Worm (Caenorhabditis elegans): Measurements from ENCODE around the gene F38B6.2.
A peak's percentile ranks its signal among the peaks of the same experiment; 100 is the strongest.

The F38B6.2 gene

DNA sequence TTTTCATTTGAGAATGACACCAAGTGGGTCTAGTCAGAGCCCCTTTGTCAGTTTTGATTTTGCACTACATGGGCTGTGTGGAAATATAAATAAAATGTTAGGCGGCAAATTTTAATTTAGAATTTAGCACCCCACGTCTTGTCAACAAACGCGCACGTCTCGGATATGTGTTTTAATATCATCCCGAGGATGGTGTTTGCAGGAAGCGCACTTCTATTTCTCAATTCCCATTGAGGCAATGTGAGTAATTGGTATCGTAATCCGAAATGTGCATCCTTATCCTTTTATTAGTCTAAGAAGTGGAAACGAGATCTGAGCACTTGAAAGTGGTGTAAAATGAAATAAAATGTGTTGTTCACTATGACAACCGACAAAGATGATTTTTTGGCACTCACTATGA lies 10.6 kb upstream of the F38B6.2 start:
- TF ChIP-seq ces-1 (GFP tag; optimal IDR thresholded peaks at IDR 0.05) (peak; percentile 37), sem-2 (GFP tag; optimal IDR thresholded peaks at IDR 0.05) (no peak)

DNA sequence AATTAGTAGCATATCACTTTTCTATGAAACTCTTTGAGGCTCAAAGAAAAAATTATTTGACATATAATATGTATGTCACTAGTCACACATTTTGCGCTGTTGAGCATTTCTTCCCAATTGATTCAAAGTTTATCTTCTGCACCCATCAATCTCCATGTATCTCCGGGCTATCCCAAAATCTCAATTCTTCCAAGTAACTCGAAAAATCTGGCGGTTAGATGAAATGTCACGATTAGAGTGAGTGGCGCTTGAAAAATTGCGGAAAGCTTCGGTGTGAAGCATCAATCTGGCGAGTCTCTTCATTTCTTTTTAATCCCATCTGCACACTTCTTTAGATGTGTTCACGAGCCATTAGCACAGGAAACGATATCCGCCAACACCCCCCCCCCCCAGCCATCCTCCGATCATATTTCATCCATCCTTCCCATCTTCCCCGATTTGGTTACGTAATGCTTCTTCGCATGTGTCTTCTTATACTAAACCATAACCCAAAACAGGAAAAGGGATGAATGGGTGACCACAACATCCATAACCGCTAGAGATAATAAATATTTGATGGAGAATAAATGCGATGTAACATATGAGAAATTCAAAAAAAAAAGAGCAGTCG lies 9.3 kb upstream of the F38B6.2 start:
- TF ChIP-seq elt-3 (tag; optimal IDR thresholded peaks at IDR 0.05): no peak
- no peak for TF ChIP-seq unc-62 (GFP tag; optimal IDR thresholded peaks at IDR 0.05)
- peak; percentile 56 for TF ChIP-seq zip-8 (tag; optimal IDR thresholded peaks at IDR 0.05)
- no peak for TF ChIP-seq ceh-43 (GFP tag; optimal IDR thresholded peaks at IDR 0.05)
- TF ChIP-seq nhr-237 (tag; optimal IDR thresholded peaks at IDR 0.05): no peak
- peak; percentile 34 for TF ChIP-seq mls-2 (tag; optimal IDR thresholded peaks at IDR 0.05)
- no peak for TF ChIP-seq ceh-83 (GFP tag; optimal IDR thresholded peaks at IDR 0.05)
- no peak for TF ChIP-seq lin-13 (tag; optimal IDR thresholded peaks at IDR 0.05)
- no peak for TF ChIP-seq nhr-12 (tag; optimal IDR thresholded peaks at IDR 0.05)
- TF ChIP-seq lin-32 (GFP tag; optimal IDR thresholded peaks at IDR 0.05): peak; percentile 17

DNA sequence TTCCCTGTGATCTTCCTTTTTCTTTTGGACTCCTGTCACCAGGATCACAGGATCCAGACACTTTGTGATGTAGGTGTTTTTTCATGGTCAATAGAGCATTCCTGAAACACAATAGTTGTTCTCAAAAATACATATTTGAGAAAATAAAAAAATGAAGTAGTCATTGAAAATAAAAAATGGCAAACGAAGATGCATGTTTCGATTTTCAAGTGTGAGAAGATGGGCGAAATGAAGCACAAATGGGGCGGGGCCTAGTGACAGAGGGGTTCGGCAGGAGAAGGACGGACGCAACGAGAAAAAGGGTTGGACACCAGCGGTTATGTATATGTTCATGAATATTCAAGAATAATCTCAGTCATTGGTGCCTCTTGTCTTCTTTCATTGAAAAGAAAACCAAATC lies 8.3 kb upstream of the F38B6.2 start, which contains the start of gene F38B6.6:
F38B6.6 (minus strand) TSS at position 101 of the 400 bp plus-strand sequence.
- TF ChIP-seq lsy-2 (tag; optimal IDR thresholded peaks at IDR 0.05) (no peak), unc-120 (tag; optimal IDR thresholded peaks at IDR 0.05; ENCODE audit: poor library complexity, severe bottlenecking) (no peak), nhr-28 (tag; optimal IDR thresholded peaks at IDR 0.05) (no peak), hlh-1 (tag; optimal IDR thresholded peaks at IDR 0.05) (no peak), unc-62 (GFP tag; optimal IDR thresholded peaks at IDR 0.05) (no peak), ceh-83 (GFP tag; optimal IDR thresholded peaks at IDR 0.05) (no peak), blmp-1 (tag; optimal IDR thresholded peaks at IDR 0.05) (no peak), elt-3 (tag; optimal IDR thresholded peaks at IDR 0.05) (no peak), cnd-1 (tag; optimal IDR thresholded peaks at IDR 0.05) (no peak), flh-1 (GFP tag; optimal IDR thresholded peaks at IDR 0.05) (no peak), ham-2 (GFP tag; optimal IDR thresholded peaks at IDR 0.05) (no peak), lin-13 (tag; optimal IDR thresholded peaks at IDR 0.05) (no peak), ceh-43 (GFP tag; optimal IDR thresholded peaks at IDR 0.05) (no peak), ces-1 (GFP tag; optimal IDR thresholded peaks at IDR 0.05) (no peak)

DNA sequence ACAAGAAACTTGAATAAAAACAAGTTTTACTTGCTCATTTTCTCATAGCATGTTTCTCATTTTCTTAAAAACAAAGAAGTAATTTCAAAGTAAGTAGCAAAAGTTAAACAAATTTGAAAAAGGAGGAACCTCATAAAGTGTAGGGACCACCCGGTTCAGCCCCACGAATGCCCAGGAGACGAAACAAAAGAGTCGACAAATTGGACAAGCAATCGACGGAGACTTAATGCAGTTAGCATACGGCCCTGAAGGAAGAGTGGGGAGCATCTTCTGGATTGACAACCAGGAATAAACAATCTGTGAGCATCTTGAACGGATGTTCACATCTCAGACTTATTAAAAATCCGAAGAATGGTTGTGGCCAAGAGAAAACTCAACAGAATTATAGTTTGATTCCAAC lies 6.7 kb upstream of the F38B6.2 start:
- TF ChIP-seq ces-1 (GFP tag; optimal IDR thresholded peaks at IDR 0.05) (peak; percentile 93), lin-32 (GFP tag; optimal IDR thresholded peaks at IDR 0.05) (no peak), snpc-4 (tag; optimal IDR thresholded peaks at IDR 0.05) (no peak)

DNA sequence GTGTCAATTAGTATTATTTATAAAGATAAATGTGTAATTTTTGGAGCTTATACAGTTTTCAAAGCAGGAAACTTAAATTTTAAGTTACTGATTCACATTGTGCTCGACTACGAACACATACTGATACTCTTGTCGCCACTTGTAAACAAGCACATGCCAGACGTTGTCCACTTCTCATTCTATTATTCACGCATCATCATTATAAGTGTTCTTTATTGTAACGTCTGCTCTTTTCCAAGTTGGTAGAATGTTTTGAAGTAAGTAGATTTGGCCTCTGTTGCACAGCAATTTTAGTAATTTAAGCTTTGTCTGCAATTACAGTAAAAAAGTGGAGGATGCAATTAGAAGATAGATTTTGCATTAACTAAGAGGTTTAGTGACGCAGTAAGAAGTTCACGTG lies 5.4 kb upstream of the F38B6.2 start:
- TF ChIP-seq nhr-28 (tag; optimal IDR thresholded peaks at IDR 0.05): no peak
- peak; percentile 58 for TF ChIP-seq ces-1 (GFP tag; optimal IDR thresholded peaks at IDR 0.05)
- TF ChIP-seq ceh-43 (GFP tag; optimal IDR thresholded peaks at IDR 0.05): no peak
- TF ChIP-seq unc-39 (tag; optimal IDR thresholded peaks at IDR 0.05): no peak
- TF ChIP-seq ceh-39 (tag; optimal IDR thresholded peaks at IDR 0.05): no peak

DNA sequence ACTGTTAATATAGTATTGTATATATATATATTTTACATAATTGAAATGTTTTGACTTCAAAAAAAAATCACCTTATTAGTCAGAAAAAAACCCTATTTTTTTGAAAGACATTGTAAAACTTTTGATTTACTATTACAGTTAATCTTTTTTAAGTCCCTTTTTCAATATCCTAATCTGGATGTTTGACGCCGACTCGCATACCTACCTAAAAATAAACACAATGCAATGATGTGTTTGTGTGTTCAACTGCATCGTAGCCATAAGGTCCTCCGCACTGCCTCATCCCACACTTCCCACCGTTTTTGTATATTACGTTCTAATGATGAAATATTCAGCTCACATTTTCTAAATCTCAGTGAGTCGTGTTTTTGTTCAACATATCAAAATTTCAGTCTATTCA lies 5.0 kb upstream of the F38B6.2 start, which contains the start of gene F38B6.3:
F38B6.3 (plus strand) TSS at position 301 of the 400 bp plus-strand sequence.
- TF ChIP-seq unc-120 (tag; optimal IDR thresholded peaks at IDR 0.05; ENCODE audit: poor library complexity, severe bottlenecking): no peak
- TF ChIP-seq elt-1 (tag; optimal IDR thresholded peaks at IDR 0.05; ENCODE audit: borderline replicate concordance, insufficient read depth): no peak
- no peak for TF ChIP-seq nhr-28 (tag; optimal IDR thresholded peaks at IDR 0.05)
- no peak for TF ChIP-seq hlh-1 (tag; optimal IDR thresholded peaks at IDR 0.05)

DNA sequence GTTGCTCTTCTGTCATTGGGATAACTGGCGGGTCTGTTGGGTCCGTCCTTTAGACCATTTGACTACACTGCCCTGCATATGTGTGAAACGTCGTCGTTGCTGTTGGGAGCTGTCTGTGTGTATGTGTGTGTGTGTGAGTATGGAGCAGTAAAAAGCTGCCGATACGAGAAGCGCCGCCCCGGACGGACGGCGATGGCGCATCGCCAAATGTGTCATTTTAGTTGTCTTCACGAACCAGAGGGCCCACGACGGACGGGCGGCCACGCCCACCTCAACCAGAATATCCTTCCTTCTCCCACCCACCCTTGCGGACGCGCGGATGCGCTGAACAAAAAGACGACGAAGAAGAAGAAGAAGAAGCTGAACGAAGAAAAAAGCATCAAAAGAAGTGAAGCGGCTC lies 3.9 kb downstream of the F38B6.2 start, which contains the start of gene acr-2:
acr-2 (plus strand) TSS at position 301 of the 400 bp plus-strand sequence.
- TF ChIP-seq nhr-12 (tag; optimal IDR thresholded peaks at IDR 0.05) (no peak), ceh-43 (GFP tag; optimal IDR thresholded peaks at IDR 0.05) (no peak), unc-39 (tag; optimal IDR thresholded peaks at IDR 0.05) (no peak), nhr-2 (tag; optimal IDR thresholded peaks at IDR 0.05) (no peak), mls-2 (tag; optimal IDR thresholded peaks at IDR 0.05) (no peak), nhr-76 (tag; optimal IDR thresholded peaks at IDR 0.05) (no peak), drap-1 (GFP tag; optimal IDR thresholded peaks at IDR 0.05) (no peak), hlh-1 (tag; optimal IDR thresholded peaks at IDR 0.05) (no peak), ceh-39 (tag; optimal IDR thresholded peaks at IDR 0.05) (no peak), zip-8 (tag; optimal IDR thresholded peaks at IDR 0.05) (no peak), lsy-2 (tag; optimal IDR thresholded peaks at IDR 0.05) (no peak), cnd-1 (tag; optimal IDR thresholded peaks at IDR 0.05) (no peak), ham-2 (GFP tag; optimal IDR thresholded peaks at IDR 0.05) (no peak)
